Worm (Caenorhabditis elegans): ENCODE results near the gene Y73C8C.8.

DNA sequence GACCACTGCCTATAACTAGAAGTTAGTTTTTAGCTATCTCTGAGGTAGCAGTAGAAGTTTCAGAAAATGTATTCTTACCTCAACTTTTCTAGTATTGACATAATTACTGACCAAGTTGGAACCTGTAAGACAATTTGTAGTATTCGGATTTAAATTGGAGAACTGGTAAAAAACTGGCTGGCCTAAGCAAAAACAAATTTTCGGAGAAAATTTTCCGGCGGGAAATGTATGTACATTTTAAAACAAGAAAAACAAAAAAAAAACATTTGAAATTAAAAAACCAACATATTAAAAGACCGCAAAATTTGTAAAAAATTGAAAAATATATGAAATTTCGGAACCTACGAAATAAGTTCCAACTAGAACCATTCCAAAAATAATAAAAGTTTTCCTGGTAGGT lies 33.3 kb upstream of the Y73C8C.8 start, which contains the start of gene srab-11:
- TF ChIP-seq nhr-237 (tag; optimal IDR thresholded peaks at IDR 0.05) = no peak
- no peak for TF ChIP-seq nhr-12 (tag; optimal IDR thresholded peaks at IDR 0.05)
- TF ChIP-seq elt-3 (tag; optimal IDR thresholded peaks at IDR 0.05) = no peak

All from whole organism, mixed stage, embryonic.